Fruit fly (Drosophila melanogaster) whole organism, adult: ENCODE data around the gene bb8.

ENCODE experiments used
- CG11617 ChIP-seq: fragments of 200-800 bp; sonication (Bioruptor generic); optimal IDR thresholded peaks from 2 replicates; lab custom pipeline; 2017; ENCODE audit warnings: mild to moderate bottlenecking, missing biosample characterization, missing genetic modification reagents, missing genetic modification characterization
- CG12768 ChIP-seq: fragments of 200-800 bp; sonication (Bioruptor generic); optimal IDR thresholded peaks from 2 replicates; lab custom pipeline; 2017; ENCODE audit warnings: missing biosample characterization, missing genetic modification characterization, mild to moderate bottlenecking, moderate library complexity, missing genetic modification reagents
- CG14711 ChIP-seq: fragments of 200-800 bp; sonication (Bioruptor generic); optimal IDR thresholded peaks from 2 replicates; lab custom pipeline; 2018; ENCODE audit warnings: missing biosample characterization, mild to moderate bottlenecking, missing genetic modification characterization, moderate library complexity
- CG1620 ChIP-seq: fragments of 200-800 bp; sonication (Bioruptor generic); optimal IDR thresholded peaks from 2 replicates; lab custom pipeline; 2016; ENCODE audit warnings: missing biosample characterization, missing genetic modification characterization
- CG33017 ChIP-seq: fragments of 200-800 bp; sonication (Bioruptor generic); optimal IDR thresholded peaks from 2 replicates; lab custom pipeline; 2018; ENCODE audit warnings: missing biosample characterization, mild to moderate bottlenecking, missing genetic modification characterization, moderate library complexity
- CG5204 ChIP-seq: fragments of 200-800 bp; sonication (Bioruptor generic); optimal IDR thresholded peaks from 2 replicates; lab custom pipeline; 2016; ENCODE audit warnings: missing biosample characterization, missing genetic modification characterization
- CG7045 ChIP-seq: fragments of 200-800 bp; sonication (Bioruptor generic); optimal IDR thresholded peaks from 2 replicates; lab custom pipeline; 2017; ENCODE audit warnings: missing biosample characterization, mild to moderate bottlenecking, missing genetic modification characterization
- CG7101 ChIP-seq: fragments of 200-800 bp; sonication (Bioruptor generic); optimal IDR thresholded peaks from 2 replicates; lab custom pipeline; 2018; ENCODE audit warnings: missing biosample characterization, mild to moderate bottlenecking, missing genetic modification characterization, moderate library complexity
- Clk ChIP-seq: fragments of 200-800 bp; sonication (Bioruptor generic); optimal IDR thresholded peaks from 2 replicates; lab custom pipeline; 2017; ENCODE audit warnings: missing biosample characterization, missing genetic modification characterization
- Crg-1 ChIP-seq: fragments of 200-800 bp; sonication (Bioruptor generic); optimal IDR thresholded peaks from 2 replicates; lab custom pipeline; 2016; ENCODE audit warnings: missing biosample characterization, missing genetic modification characterization
- Hr96 ChIP-seq: fragments of 200-800 bp; sonication (Bioruptor generic); optimal IDR thresholded peaks from 2 replicates; lab custom pipeline; 2016; ENCODE audit warnings: missing biosample characterization, missing genetic modification characterization
- Mnt ChIP-seq: fragments of 200-800 bp; sonication (Bioruptor generic); optimal IDR thresholded peaks from 2 replicates; lab custom pipeline; 2016; ENCODE audit warnings: missing biosample characterization, mild to moderate bottlenecking, missing genetic modification characterization
- bab1 ChIP-seq: fragments of 200-800 bp; sonication (Bioruptor generic); optimal IDR thresholded peaks from 3 replicates; lab custom pipeline; 2019; ENCODE audit warnings: missing biosample characterization, mild to moderate bottlenecking, missing genetic modification characterization, moderate library complexity
- cic ChIP-seq: fragments of 200-800 bp; sonication (Bioruptor generic); optimal IDR thresholded peaks from 2 replicates; lab custom pipeline; 2017; ENCODE audit warnings: missing biosample characterization, mild to moderate bottlenecking, missing genetic modification characterization, moderate library complexity
- cnc ChIP-seq, 2 experiments: fragments of >200 bp; optimal IDR thresholded peaks; 2 replicates each; lab custom pipeline; 2017
- kay ChIP-seq: fragments of 200-800 bp; sonication (Bioruptor generic); peaks from one replicate; lab custom pipeline; 2016; ENCODE audit warnings: missing biosample characterization, missing genetic modification characterization, borderline replicate concordance
- ovo ChIP-seq: fragments of 200-800 bp; sonication (Bioruptor generic); optimal IDR thresholded peaks from 2 replicates; lab custom pipeline; 2016; ENCODE audit warnings: missing biosample characterization, missing genetic modification characterization
- pad ChIP-seq: fragments of 200-800 bp; sonication (Bioruptor generic); optimal IDR thresholded peaks from 3 replicates; lab custom pipeline; 2017; ENCODE audit warnings: missing biosample characterization, missing genetic modification characterization, mild to moderate bottlenecking, moderate library complexity, missing genetic modification reagents
- tj ChIP-seq: fragments of 200-800 bp; sonication (Bioruptor generic); optimal IDR thresholded peaks from 3 replicates; lab custom pipeline; 2017; ENCODE audit warnings: missing biosample characterization, mild to moderate bottlenecking, missing genetic modification characterization, moderate library complexity
- toe ChIP-seq: fragments of 200-800 bp; sonication (Bioruptor generic); optimal IDR thresholded peaks from 2 replicates; lab custom pipeline; 2016; ENCODE audit warnings: missing biosample characterization, missing genetic modification characterization

The bb8 gene

dm6 chr3R:23315221-23315620, 25.2 kb upstream of the bb8 start:
- TF ChIP-seq cic (GFP tag; lab: Kevin White, UChicago) (peak; percentile 79), CG7101 (tag; lab: Kevin White, UChicago) (no peak), cnc (optimal IDR thresholded peaks at IDR 0.05; lab: Kevin White, UChicago) (no peak), CG33017 (tag; lab: Kevin White, UChicago) (no peak), ovo (no peak), Hr96 (no peak), CG14711 (no peak), Clk (no peak)

- TF ChIP-seq CG7045 (GFP tag; lab: Kevin White, UChicago) (peak; percentile 7), kay (GFP tag; lab: Kevin White, UChicago) (no peak), pad (GFP tag; lab: Kevin White, UChicago) (no peak), cic (GFP tag; lab: Kevin White, UChicago) (peak; percentile 99), CG33017 (tag; lab: Kevin White, UChicago) (peak; percentile 16), CG12768 (GFP tag; lab: Kevin White, UChicago) (peak; percentile 17), CG7101 (tag; lab: Kevin White, UChicago) (no peak), CG11617 (GFP tag; lab: Kevin White, UChicago) (no peak), bab1 (GFP tag; lab: Kevin White, UChicago) (no peak), Mnt (GFP tag; lab: Kevin White, UChicago) (peak; percentile 4), cnc (optimal IDR thresholded peaks at IDR 0.05; lab: Kevin White, UChicago) (no peak), ovo (no peak)
Observed at dm6 chr3R:23314332-23314731, 24.3 kb upstream of the bb8 start.

dm6 chr3R:23312796-23313195, 22.8 kb upstream of the bb8 start:
- no peak for TF ChIP-seq bab1 (GFP tag; lab: Kevin White, UChicago)
- no peak for TF ChIP-seq CG11617 (GFP tag; lab: Kevin White, UChicago)
- no peak for TF ChIP-seq toe (GFP tag; lab: Kevin White, UChicago)
- no peak for TF ChIP-seq CG5204 (GFP tag; lab: Kevin White, UChicago)
- TF ChIP-seq CG12768 (GFP tag; lab: Kevin White, UChicago): no peak
- no peak for TF ChIP-seq CG7045 (GFP tag; lab: Kevin White, UChicago)
- TF ChIP-seq Clk: no peak
- TF ChIP-seq Hr96: no peak
- no peak for TF ChIP-seq CG1620 (GFP tag; lab: Kevin White, UChicago)
- TF ChIP-seq cnc (optimal IDR thresholded peaks at IDR 0.05; lab: Kevin White, UChicago): no peak
- TF ChIP-seq CG7101 (tag; lab: Kevin White, UChicago): no peak
- no peak for TF ChIP-seq cic (GFP tag; lab: Kevin White, UChicago)
- no peak for TF ChIP-seq ovo
- TF ChIP-seq Mnt (GFP tag; lab: Kevin White, UChicago): no peak
- no peak for TF ChIP-seq kay (GFP tag; lab: Kevin White, UChicago)
- no peak for TF ChIP-seq CG33017 (tag; lab: Kevin White, UChicago)

dm6 chr3R:23310151-23310550, 20.2 kb upstream of the bb8 start:
- no peak for TF ChIP-seq Clk
- TF ChIP-seq bab1 (GFP tag; lab: Kevin White, UChicago): no peak
- TF ChIP-seq CG12768 (GFP tag; lab: Kevin White, UChicago): no peak
- TF ChIP-seq Hr96: no peak
- no peak for TF ChIP-seq CG7045 (GFP tag; lab: Kevin White, UChicago)

- TF ChIP-seq pad (GFP tag; lab: Kevin White, UChicago) (no peak), tj (GFP tag; lab: Kevin White, UChicago) (no peak), CG33017 (tag; lab: Kevin White, UChicago) (no peak), Hr96 (no peak), ovo (no peak), CG12768 (GFP tag; lab: Kevin White, UChicago) (no peak), Mnt (GFP tag; lab: Kevin White, UChicago) (no peak), bab1 (GFP tag; lab: Kevin White, UChicago) (no peak)
Observed at dm6 chr3R:23309690-23310089, 19.7 kb upstream of the bb8 start.

dm6 chr3R:23306828-23307227, 16.8 kb upstream of the bb8 start:
- TF ChIP-seq cnc (optimal IDR thresholded peaks at IDR 0.05; lab: Kevin White, UChicago): no peak
- no peak for TF ChIP-seq Clk
- no peak for TF ChIP-seq CG7101 (tag; lab: Kevin White, UChicago)
- no peak for TF ChIP-seq Crg-1 (GFP tag; lab: Kevin White, UChicago)
- no peak for TF ChIP-seq CG5204 (GFP tag; lab: Kevin White, UChicago)
- no peak for TF ChIP-seq bab1 (GFP tag; lab: Kevin White, UChicago)
- no peak for TF ChIP-seq Mnt (GFP tag; lab: Kevin White, UChicago)
- TF ChIP-seq CG12768 (GFP tag; lab: Kevin White, UChicago): no peak
- no peak for TF ChIP-seq CG14711
- no peak for TF ChIP-seq CG1620 (GFP tag; lab: Kevin White, UChicago)

- TF ChIP-seq ovo: no peak
- TF ChIP-seq CG5204 (GFP tag; lab: Kevin White, UChicago): no peak
- no peak for TF ChIP-seq cnc (optimal IDR thresholded peaks at IDR 0.05; lab: Kevin White, UChicago)
- TF ChIP-seq tj (GFP tag; lab: Kevin White, UChicago): no peak
- TF ChIP-seq Mnt (GFP tag; lab: Kevin White, UChicago): no peak
- TF ChIP-seq Hr96: no peak
- no peak for TF ChIP-seq CG12768 (GFP tag; lab: Kevin White, UChicago)
Observed at dm6 chr3R:23303297-23303696, 13.3 kb upstream of the bb8 start.
